Worm (Caenorhabditis elegans) whole organism, midembryonic: Measurements from ENCODE around the gene K07F5.17.

Experiments
- T22C8.4 ChIP-seq: fragments of 200-800 bp; sonication (Bioruptor generic); IDR thresholded peaks from 2 replicates; pipeline ENCODE4 v1.3.6; 2022; ENCODE audit warnings: missing genetic modification characterization, missing compliant biosample characterization
- klf-2 ChIP-seq: fragments of 200-800 bp; sonication (Bioruptor generic); conservative IDR thresholded peaks from 2 replicates; pipeline ENCODE4 v1.3.6; 2022; ENCODE audit warnings: missing genetic modification reagents, missing genetic modification characterization, missing compliant biosample characterization
- med-1 ChIP-seq: sonication (generic microtip); optimal IDR thresholded peaks from 2 replicates; lab custom pipeline; 2017; ENCODE audit warnings: missing genetic modification characterization, mild to moderate bottlenecking, missing compliant biosample characterization, antibody characterized with exemption, missing genetic modification reagents; ENCODE audit not compliant: insufficient read depth
- ref-1 ChIP-seq: fragments of 200-800 bp; sonication (Bioruptor generic); conservative IDR thresholded peaks from 2 replicates; pipeline ENCODE4 v1.3.6; 2022; ENCODE audit warnings: missing genetic modification reagents, missing genetic modification characterization, missing compliant biosample characterization
- tab-1 ChIP-seq: fragments of 200-800 bp; sonication (Bioruptor generic); IDR thresholded peaks from 2 replicates; pipeline ENCODE4 v1.3.6; 2022; ENCODE audit warnings: missing genetic modification characterization, missing compliant biosample characterization

ce11 chrIV:9891938-9892337 is 49.8 kb downstream of the K07F5.17 start, which contains the start of gene F32B6.4:
- TF ChIP-seq ref-1 (GFP tag; lab: Robert Waterston, UW) (no peak), tab-1 (GFP tag; lab: Robert Waterston, UW) (no peak), med-1 (GFP tag; lab: Kevin White, UChicago) (no peak), klf-2 (GFP tag; lab: Robert Waterston, UW) (no peak), T22C8.4 (no peak)
